Fruit fly (Drosophila melanogaster): ENCODE results near the gene CG34015.

The CG34015 gene

dm6 chrX:16441245-16441644 lies 6.9 kb downstream of the CG34015 start, which contains the start of the genes Cdc50 and rngo (continued):
- TF ChIP-seq CG8290 (GFP tag; optimal IDR thresholded peaks at IDR 0.05) (peak; percentile 31), CG8290 (tag; optimal IDR thresholded peaks at IDR 0.05) (peak in 1 of 2 experiments; percentile 29), CG10543 (GFP tag; optimal IDR thresholded peaks at IDR 0.05) (no peak), Ptx1 (GFP tag; IDR thresholded peaks at IDR 0.05) (no peak), Max (GFP tag; optimal IDR thresholded peaks at IDR 0.05) (peak; percentile 60), esg (GFP tag; conservative IDR thresholded peaks at IDR 0.05) (no peak), CG7839 (tag; optimal IDR thresholded peaks at IDR 0.05) (no peak), pan (optimal IDR thresholded peaks at IDR 0.05) (no peak), pan (GFP tag; optimal IDR thresholded peaks at IDR 0.05 in 1 of 2, IDR thresholded peaks at IDR 0.05 in 1 of 2) (no peak), CG33213 (GFP tag; optimal IDR thresholded peaks at IDR 0.05) (peak; percentile 23), Med (GFP tag) (peak; percentile 86), CG9609 (GFP tag; optimal IDR thresholded peaks at IDR 0.05) (peak; percentile 39), D (optimal IDR thresholded peaks at IDR 0.05) (no peak), D (GFP tag; optimal IDR thresholded peaks at IDR 0.05) (no peak), Bdp1 (GFP tag; optimal IDR thresholded peaks at IDR 0.05) (no peak), CG17186 (GFP tag; optimal IDR thresholded peaks at IDR 0.05) (peak; percentile 79), Rfx (GFP tag; IDR thresholded peaks at IDR 0.05) (0 out of 2 replicates have a peak, but pooled peaks have one; percentile 10), CG9727 (GFP tag; optimal IDR thresholded peaks at IDR 0.05) (no peak), Lpt (GFP tag; optimal IDR thresholded peaks at IDR 0.05) (no peak), CG2712 (tag; optimal IDR thresholded peaks at IDR 0.05) (peak; percentile 64), pfk (GFP tag; optimal IDR thresholded peaks at IDR 0.05) (no peak), Ets65A (GFP tag) (no peak), peb (GFP tag; IDR thresholded peaks at IDR 0.05) (no peak), luna (GFP tag; optimal IDR thresholded peaks at IDR 0.05) (peak; percentile 1), Gug (GFP tag; IDR thresholded peaks at IDR 0.05) (no peak), CG10959 (GFP tag; IDR thresholded peaks at IDR 0.05) (no peak), amos (GFP tag; IDR thresholded peaks at IDR 0.05; ENCODE audit: partially characterized antibody) (peak; percentile 92), phol (tag; optimal IDR thresholded peaks at IDR 0.05) (peak; percentile 60), dm (GFP tag; optimal IDR thresholded peaks at IDR 0.05) (peak; percentile 65), dysf (GFP tag; IDR thresholded peaks at IDR 0.05) (no peak), nerfin-2 (GFP tag; IDR thresholded peaks at IDR 0.05; ENCODE audit: partially characterized antibody) (peak; percentile 96), CG12391 (tag; optimal IDR thresholded peaks at IDR 0.05) (peak; percentile 56), sob (GFP tag; IDR thresholded peaks at IDR 0.05) (no peak), CG11695 (GFP tag; IDR thresholded peaks at IDR 0.05) (no peak), bigmax (GFP tag; optimal IDR thresholded peaks at IDR 0.05) (no peak), CG8089 (GFP tag; optimal IDR thresholded peaks at IDR 0.05) (no peak), Mes4 (GFP tag; optimal IDR thresholded peaks at IDR 0.05) (peak; percentile 27), gem (tag; optimal IDR thresholded peaks at IDR 0.05) (no peak), stwl (tag; optimal IDR thresholded peaks at IDR 0.05) (peak; percentile 62), CG11504 (tag; optimal IDR thresholded peaks at IDR 0.05) (no peak), CG34422 (GFP tag; IDR thresholded peaks at IDR 0.05) (0 out of 3 replicates have a peak, but pooled peaks have one; percentile 25), Bgb (GFP tag; IDR thresholded peaks at IDR 0.05; ENCODE audit: partially characterized antibody) (peak; percentile 93), unc-4 (GFP tag; IDR thresholded peaks at IDR 0.05; ENCODE audit: partially characterized antibody) (peak; percentile 99), Adf1 (GFP tag; IDR thresholded peaks at IDR 0.05) (0 out of 2 replicates have a peak, but pooled peaks have one; percentile 27), CG10979 (tag; optimal IDR thresholded peaks at IDR 0.05) (peak; percentile 26), CG6654 (GFP tag; optimal IDR thresholded peaks at IDR 0.05) (no peak), CG13775 (GFP tag; optimal IDR thresholded peaks at IDR 0.05) (peak; percentile 49), usp (GFP tag; optimal IDR thresholded peaks at IDR 0.05) (no peak), CG6272 (GFP tag; IDR thresholded peaks at IDR 0.05) (peak; percentile 27; the same call in 1 of the 2 replicates), CG12071 (GFP tag; optimal IDR thresholded peaks at IDR 0.05) (no peak), HHEX (GFP tag; optimal IDR thresholded peaks at IDR 0.05) (no peak), CG34224 (GFP tag; IDR thresholded peaks at IDR 0.05; ENCODE audit: partially characterized antibody) (peak; percentile 98)
